Fruit fly (Drosophila melanogaster) whole organism, embryonic: ENCODE measurements around the gene CG18420.

ENCODE experiments used
- CG13424 ChIP-seq: fragments of 200-800 bp; sonication (Bioruptor generic); optimal IDR thresholded peaks from 2 replicates; lab custom pipeline; 2019; ENCODE audit warnings: missing biosample characterization, mild to moderate bottlenecking, missing genetic modification characterization, moderate library complexity
- CG7963 ChIP-seq: fragments of 200-800 bp; sonication (Bioruptor generic); IDR thresholded peaks from 3 replicates; pipeline ENCODE4 v1.3.6; 2022; ENCODE audit warnings: missing biosample characterization, missing genetic modification characterization; ENCODE audit not compliant: partially characterized antibody
- NC2α ChIP-seq: fragments of 200-800 bp; sonication (Bioruptor generic); optimal IDR thresholded peaks from 2 replicates; lab custom pipeline; 2016; ENCODE audit warnings: missing biosample characterization, missing genetic modification characterization
- ap ChIP-seq: fragments of 200-800 bp; sonication (Bioruptor generic); IDR thresholded peaks from 2 replicates; pipeline ENCODE4 v1.3.6; 2022; ENCODE audit warnings: missing biosample characterization, missing genetic modification characterization
- gsb-n ChIP-seq: fragments of 200-800 bp; sonication (Bioruptor generic); optimal IDR thresholded peaks from 3 replicates; lab custom pipeline; 2018; ENCODE audit warnings: missing biosample characterization, mild to moderate bottlenecking, missing genetic modification characterization
- lilli ChIP-seq: fragments of 200-800 bp; sonication (Bioruptor generic); optimal IDR thresholded peaks from 3 replicates; lab custom pipeline; 2016; ENCODE audit warnings: missing biosample characterization, missing genetic modification characterization
- psq ChIP-seq: fragments of 200-800 bp; sonication (Bioruptor generic); optimal IDR thresholded peaks from 2 replicates; lab custom pipeline; 2017; ENCODE audit warnings: missing biosample characterization, missing genetic modification characterization
- row ChIP-seq: fragments of 200-800 bp; sonication (Bioruptor generic); IDR thresholded peaks from 3 replicates; pipeline ENCODE4 v1.3.6; 2022; ENCODE audit warnings: missing biosample characterization, missing genetic modification characterization

- TF ChIP-seq row (no peak), NC2α (no peak), lilli (no peak), CG13424 (tag; lab: Kevin White, UChicago) (no peak), CG7963 (GFP tag; lab: Robert Waterston, UW) (no peak), psq (GFP tag; lab: Kevin White, UChicago) (no peak), ap (GFP tag; lab: Robert Waterston, UW) (no peak), gsb-n (tag; lab: Kevin White, UChicago) (no peak)
These were observed 21.7 kb downstream of the CG18420 start, which contains the start of gene CG4650 for dm6 chr2L:14774713-14775112.
